Worm (Caenorhabditis elegans): ENCODE results near the gene AC7.3.

ce11 chrIV:5076607-5077006 lies 35.0 kb upstream of the AC7.3 start:
- TF ChIP-seq T22C8.4 (GFP tag; IDR thresholded peaks at IDR 0.05) (no peak), flt-1 (GFP tag; IDR thresholded peaks at IDR 0.05) (no peak), ztf-29 (GFP tag; IDR thresholded peaks at IDR 0.05) (no peak), ref-1 (GFP tag; conservative IDR thresholded peaks at IDR 0.05) (no peak)

Data from whole organism, midembryonic.